Worm (Caenorhabditis elegans) whole organism, late embryonic: ENCODE results near the gene dao-6.

Experiments
- F13H6.1 ChIP-seq: sonication (generic microtip); optimal IDR thresholded peaks from 2 replicates; lab custom pipeline; 2016; ENCODE audit warnings: missing genetic modification characterization, missing compliant biosample characterization
- K09A11.1 ChIP-seq: sonication (generic microtip); optimal IDR thresholded peaks from 2 replicates; lab custom pipeline; 2017; ENCODE audit warnings: antibody characterized with exemption, mild to moderate bottlenecking, missing genetic modification characterization, missing compliant biosample characterization; ENCODE audit not compliant: insufficient read depth
- ahr-1 ChIP-seq: sonication (generic microtip); optimal IDR thresholded peaks from 2 replicates; lab custom pipeline; 2016; ENCODE audit warnings: missing genetic modification characterization, missing compliant biosample characterization
- ama-1 ChIP-seq: fragments of 150-350 bp; optimal IDR thresholded peaks from 2 replicates; lab custom pipeline; 2014
- ceh-14 ChIP-seq: sonication (generic microtip); optimal IDR thresholded peaks from 2 replicates; lab custom pipeline; 2016; ENCODE audit warnings: missing genotype, missing genetic modification characterization, missing compliant biosample characterization
- ceh-18 ChIP-seq: sonication (generic microtip); optimal IDR thresholded peaks from 2 replicates; lab custom pipeline; 2016; ENCODE audit warnings: missing genetic modification characterization, missing compliant biosample characterization
- ceh-19 ChIP-seq: fragments of 200-800 bp; sonication (Bioruptor generic); optimal IDR thresholded peaks from 2 replicates; lab custom pipeline; 2018; ENCODE audit warnings: mild to moderate bottlenecking, missing genetic modification characterization, missing compliant biosample characterization
- ceh-2 ChIP-seq: sonication (generic microtip); optimal IDR thresholded peaks from 2 replicates; lab custom pipeline; 2016; ENCODE audit warnings: missing genotype, missing genetic modification characterization, missing compliant biosample characterization
- ceh-22 ChIP-seq: sonication (generic microtip); optimal IDR thresholded peaks from 2 replicates; lab custom pipeline; 2017; ENCODE audit warnings: missing biosample characterization, missing genetic modification characterization
- ceh-31 ChIP-seq: sonication (generic microtip); optimal IDR thresholded peaks from 2 replicates; lab custom pipeline; 2016; ENCODE audit warnings: missing genetic modification characterization, missing compliant biosample characterization
- ceh-34 ChIP-seq: sonication (generic microtip); optimal IDR thresholded peaks from 2 replicates; lab custom pipeline; 2016; ENCODE audit warnings: mild to moderate bottlenecking, missing genetic modification characterization, missing compliant biosample characterization
- ceh-45 ChIP-seq: fragments of 200-800 bp; sonication (Bioruptor generic); IDR thresholded peaks from 2 replicates; pipeline ENCODE4 v1.3.6; 2022; ENCODE audit warnings: missing genetic modification reagents, missing genetic modification characterization, missing compliant biosample characterization
- ceh-48 ChIP-seq: sonication (generic microtip); optimal IDR thresholded peaks from 2 replicates; lab custom pipeline; 2016; ENCODE audit warnings: missing genetic modification characterization, inconsistent platforms, missing compliant biosample characterization
- ceh-9 ChIP-seq: sonication (generic microtip); optimal IDR thresholded peaks from 2 replicates; lab custom pipeline; 2016; ENCODE audit warnings: mild to moderate bottlenecking, missing genetic modification characterization, inconsistent platforms, missing compliant biosample characterization
- che-1 ChIP-seq: sonication (generic microtip); optimal IDR thresholded peaks from 2 replicates; lab custom pipeline; 2016; ENCODE audit warnings: mild to moderate bottlenecking, missing genetic modification characterization, missing compliant biosample characterization
- dmd-4 ChIP-seq: sonication (generic microtip); optimal IDR thresholded peaks from 2 replicates; lab custom pipeline; 2016; ENCODE audit warnings: borderline replicate concordance, missing genetic modification characterization, missing compliant biosample characterization
- elt-2 ChIP-seq: sonication (generic microtip); optimal IDR thresholded peaks from 2 replicates; lab custom pipeline; 2016; ENCODE audit warnings: missing genetic modification reagents, missing genetic modification characterization, missing compliant biosample characterization
- ets-4 ChIP-seq: sonication (generic microtip); optimal IDR thresholded peaks from 2 replicates; lab custom pipeline; 2016; ENCODE audit warnings: missing genetic modification characterization, missing compliant biosample characterization
- fax-1 ChIP-seq: sonication (generic microtip); optimal IDR thresholded peaks from 2 replicates; lab custom pipeline; 2016; ENCODE audit warnings: missing genotype, missing genetic modification characterization, missing compliant biosample characterization
- fkh-6 ChIP-seq: sonication (generic microtip); optimal IDR thresholded peaks from 2 replicates; lab custom pipeline; 2016; ENCODE audit warnings: missing genetic modification characterization, missing compliant biosample characterization
- gmeb-2 ChIP-seq: sonication (generic microtip); optimal IDR thresholded peaks from 2 replicates; lab custom pipeline; 2016; ENCODE audit warnings: missing genetic modification characterization, inconsistent platforms, missing compliant biosample characterization
- hlh-13 ChIP-seq: fragments of 200-800 bp; sonication (Bioruptor generic); optimal IDR thresholded peaks from 2 replicates; lab custom pipeline; 2018; ENCODE audit warnings: mild to moderate bottlenecking, missing genetic modification characterization, missing compliant biosample characterization
- hlh-8 ChIP-seq: sonication (generic microtip); optimal IDR thresholded peaks from 2 replicates; lab custom pipeline; 2016; ENCODE audit warnings: missing genotype, missing genetic modification characterization, missing compliant biosample characterization
- lim-6 ChIP-seq: sonication (generic microtip); optimal IDR thresholded peaks from 2 replicates; lab custom pipeline; 2016; ENCODE audit warnings: missing genetic modification characterization, missing compliant biosample characterization
- madf-2 ChIP-seq: sonication (generic microtip); optimal IDR thresholded peaks from 2 replicates; lab custom pipeline; 2017; ENCODE audit warnings: missing genetic modification characterization, missing compliant biosample characterization
- nfya-1 ChIP-seq: sonication (generic microtip); optimal IDR thresholded peaks from 2 replicates; lab custom pipeline; 2017; ENCODE audit warnings: missing genetic modification characterization, mild to moderate bottlenecking, missing compliant biosample characterization, antibody characterized with exemption, moderate library complexity
- nhr-11 ChIP-seq: fragments of 150-350 bp; optimal IDR thresholded peaks from 2 replicates; lab custom pipeline; 2014; ENCODE audit warnings: missing biosample characterization, missing genetic modification characterization
- npax-4 ChIP-seq: sonication (generic microtip); optimal IDR thresholded peaks from 2 replicates; lab custom pipeline; 2016; ENCODE audit warnings: missing genetic modification characterization, missing compliant biosample characterization
- pag-3 ChIP-seq: sonication (generic microtip); optimal IDR thresholded peaks from 2 replicates; lab custom pipeline; 2016; ENCODE audit warnings: missing compliant biosample characterization, missing genetic modification characterization, borderline replicate concordance
- pat-9 ChIP-seq: fragments of 200-800 bp; sonication (Bioruptor generic); optimal IDR thresholded peaks from 2 replicates; lab custom pipeline; 2018; ENCODE audit warnings: mild to moderate bottlenecking, missing genetic modification characterization, moderate library complexity, missing compliant biosample characterization
- rnt-1 ChIP-seq: sonication (generic microtip); optimal IDR thresholded peaks from 2 replicates; lab custom pipeline; 2016; ENCODE audit warnings: missing genetic modification characterization, missing compliant biosample characterization
- sdc-2 ChIP-seq: sonication (generic microtip); optimal IDR thresholded peaks from 2 replicates; lab custom pipeline; 2016; ENCODE audit warnings: missing genotype, missing genetic modification characterization, missing compliant biosample characterization
- syd-9 ChIP-seq: sonication (generic microtip); optimal IDR thresholded peaks from 2 replicates; lab custom pipeline; 2016; ENCODE audit warnings: mild to moderate bottlenecking, missing genetic modification characterization, moderate library complexity, missing compliant biosample characterization
- tbx-2 ChIP-seq: sonication (generic microtip); optimal IDR thresholded peaks from 2 replicates; lab custom pipeline; 2016; ENCODE audit warnings: missing genetic modification characterization, missing compliant biosample characterization
- tbx-7 ChIP-seq: sonication (generic microtip); optimal IDR thresholded peaks from 2 replicates; lab custom pipeline; 2016; ENCODE audit warnings: missing genotype, missing genetic modification characterization, missing compliant biosample characterization
- ttx-3 ChIP-seq: sonication (generic microtip); optimal IDR thresholded peaks from 2 replicates; lab custom pipeline; 2016; ENCODE audit warnings: missing genetic modification reagents, missing genetic modification characterization, missing compliant biosample characterization
- unc-3 ChIP-seq, 2 experiments: fragments of 200-800 bp in 1 of 2; sonication (Bioruptor generic) in 1 of 2; sonication (generic microtip) in 1 of 2; conservative IDR thresholded peaks in 1 of 2; optimal IDR thresholded peaks in 1 of 2; 2 replicates each; pipeline versions ENCODE4 v1.3.6 to Lab custom; 2016 to 2022; ENCODE audit warnings: missing compliant biosample characterization in 2 of 2, missing genetic modification characterization in 2 of 2, missing genetic modification reagents in 1 of 2
- unc-42 ChIP-seq: sonication (generic microtip); optimal IDR thresholded peaks from 2 replicates; lab custom pipeline; 2016; ENCODE audit warnings: missing genotype, missing genetic modification characterization, missing compliant biosample characterization
- unc-55 ChIP-seq: sonication (generic microtip); optimal IDR thresholded peaks from 2 replicates; lab custom pipeline; 2017; ENCODE audit warnings: missing biosample characterization, missing genetic modification reagents, missing genetic modification characterization
- unc-86 ChIP-seq: sonication (generic microtip); optimal IDR thresholded peaks from 2 replicates; lab custom pipeline; 2016; ENCODE audit warnings: missing genetic modification characterization, missing compliant biosample characterization
- ztf-16 ChIP-seq: sonication (generic microtip); optimal IDR thresholded peaks from 2 replicates; lab custom pipeline; 2017; ENCODE audit warnings: missing genetic modification characterization, missing compliant biosample characterization

The dao-6 gene

DNA sequence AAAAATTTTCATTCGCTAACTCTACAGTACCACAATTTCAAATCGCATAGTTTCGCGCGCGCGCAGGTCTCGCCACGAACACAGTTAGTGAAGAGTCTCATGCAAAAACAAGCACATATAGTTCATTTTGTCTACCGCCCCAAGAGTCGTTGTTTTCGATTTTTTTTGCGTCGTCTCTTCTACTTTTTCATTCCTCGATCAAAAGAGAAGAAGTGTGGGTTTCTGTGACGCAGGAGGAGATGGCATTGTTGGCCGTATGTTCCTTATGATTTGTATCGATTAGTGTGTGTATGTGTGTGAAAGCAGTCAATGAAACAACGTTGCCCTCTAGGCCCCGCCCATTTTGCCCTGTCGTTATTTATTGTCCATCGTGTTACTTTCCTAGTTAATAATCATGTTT, 38.1 kb downstream of the dao-6 start:
- TF ChIP-seq ceh-19 (GFP tag; lab: Kevin White, UChicago), result no peak
- TF ChIP-seq ceh-22, result no peak
- TF ChIP-seq elt-2 (tag; lab: Kevin White, UChicago), result no peak
- TF ChIP-seq sdc-2 (tag; lab: Kevin White, UChicago), result no peak
- TF ChIP-seq hlh-8, result no peak
- no peak for TF ChIP-seq hlh-13 (GFP tag; lab: Kevin White, UChicago)
- TF ChIP-seq nhr-11 (tag; lab: Kevin White, UChicago), result no peak

DNA sequence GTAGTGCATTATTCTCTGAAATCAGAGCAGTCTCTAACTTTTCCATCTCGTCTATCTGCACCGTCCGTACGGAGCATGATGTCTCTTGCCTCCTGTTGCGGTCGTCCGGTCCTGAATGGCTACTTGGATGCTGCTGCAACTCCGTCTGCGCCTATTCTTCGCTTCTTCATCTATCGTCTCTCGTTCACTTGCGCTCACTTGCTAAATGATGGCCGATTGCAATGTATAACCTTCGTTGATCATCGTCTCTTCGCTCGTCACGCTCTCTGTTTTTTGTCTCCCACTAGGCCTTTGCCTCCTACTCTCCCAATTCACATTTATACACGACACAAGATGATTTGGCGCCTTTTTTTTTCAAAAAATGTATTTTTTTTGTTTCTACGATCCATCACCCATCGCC, 38.7 kb downstream of the dao-6 start:
- TF ChIP-seq ceh-18 (tag; lab: Kevin White, UChicago) (peak; percentile 53), F13H6.1 (peak; percentile 59), tbx-2 (peak; percentile 34), nfya-1 (tag; lab: Kevin White, UChicago) (peak; percentile 70), npax-4 (tag; lab: Kevin White, UChicago) (no peak), tbx-7 (tag; lab: Kevin White, UChicago) (no peak), unc-86 (tag; lab: Kevin White, UChicago) (peak; percentile 3), ceh-34 (peak; percentile 18), ceh-31 (tag; lab: Kevin White, UChicago) (peak; percentile 6), ceh-19 (GFP tag; lab: Kevin White, UChicago) (no peak)

DNA sequence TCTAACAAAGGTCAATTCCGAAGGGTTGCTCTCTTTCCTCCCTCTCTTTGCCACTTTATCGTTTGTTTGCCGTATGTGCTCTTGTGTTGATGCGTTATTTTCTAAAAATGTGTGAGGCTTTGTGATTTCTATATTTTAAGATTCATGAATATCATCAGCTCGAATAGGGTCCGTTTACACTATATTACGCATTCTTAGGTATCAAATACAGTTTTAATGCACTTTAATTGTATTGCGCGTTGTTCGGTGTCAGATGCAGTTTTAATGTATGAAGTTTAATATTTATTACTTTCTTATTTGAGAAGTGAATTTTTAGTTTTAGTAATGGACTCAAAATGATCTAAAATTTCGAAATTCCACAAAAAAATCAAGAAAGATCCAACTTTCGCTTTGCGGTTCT, 39.6 kb downstream of the dao-6 start, which contains the start of gene bud-31:
bud-31 (minus strand) TSS at position 101 of the 400 bp plus-strand sequence.
- TF ChIP-seq ceh-48 (tag; lab: Kevin White, UChicago) (no peak), unc-3 (GFP tag; conservative IDR thresholded peaks at IDR 0.05; lab: Robert Waterston, UW) (no peak), unc-3 (tag; optimal IDR thresholded peaks at IDR 0.05; lab: Kevin White, UChicago) (no peak), lim-6 (tag; lab: Kevin White, UChicago) (no peak), fkh-6 (no peak), ceh-22 (no peak), K09A11.1 (tag; lab: Kevin White, UChicago) (no peak), nhr-11 (tag; lab: Kevin White, UChicago) (no peak), ceh-31 (tag; lab: Kevin White, UChicago) (no peak), ahr-1 (tag; lab: Kevin White, UChicago) (no peak), ama-1 (lab: Kevin White, UChicago) (no peak), pat-9 (no peak), tbx-7 (tag; lab: Kevin White, UChicago) (no peak), syd-9 (no peak), madf-2 (no peak)
- TF ChIP-seq, all 69 proteins: peak for 0

DNA sequence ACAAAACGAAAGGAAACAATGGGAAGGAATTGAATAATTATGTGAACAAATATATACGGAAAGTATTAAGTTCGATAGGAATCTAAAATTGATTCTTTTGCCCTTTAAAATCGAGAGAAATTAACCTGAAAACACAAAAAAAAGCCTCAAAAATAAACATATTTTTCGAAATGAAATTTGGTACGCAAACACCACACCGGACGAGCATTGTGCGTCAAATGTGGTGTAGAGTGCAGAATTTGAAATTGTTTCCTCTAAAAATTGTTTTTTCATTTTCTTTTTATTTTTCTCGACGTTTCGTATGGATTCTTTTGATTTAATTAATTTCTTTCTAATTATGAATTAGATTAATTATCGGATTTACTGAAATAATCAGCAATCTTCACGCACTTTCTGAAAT, 40.6 kb downstream of the dao-6 start:
- TF ChIP-seq unc-42 (tag; lab: Kevin White, UChicago) (peak; percentile 19), ceh-14 (peak; percentile 11), ztf-16 (tag; lab: Kevin White, UChicago) (no peak), syd-9 (no peak), unc-86 (tag; lab: Kevin White, UChicago) (no peak), unc-55 (GFP tag; lab: Kevin White, UChicago) (no peak), fkh-6 (no peak), ama-1 (lab: Kevin White, UChicago) (no peak), ceh-9 (no peak)
- TF ChIP-seq, all 69 proteins: peak for 2

DNA sequence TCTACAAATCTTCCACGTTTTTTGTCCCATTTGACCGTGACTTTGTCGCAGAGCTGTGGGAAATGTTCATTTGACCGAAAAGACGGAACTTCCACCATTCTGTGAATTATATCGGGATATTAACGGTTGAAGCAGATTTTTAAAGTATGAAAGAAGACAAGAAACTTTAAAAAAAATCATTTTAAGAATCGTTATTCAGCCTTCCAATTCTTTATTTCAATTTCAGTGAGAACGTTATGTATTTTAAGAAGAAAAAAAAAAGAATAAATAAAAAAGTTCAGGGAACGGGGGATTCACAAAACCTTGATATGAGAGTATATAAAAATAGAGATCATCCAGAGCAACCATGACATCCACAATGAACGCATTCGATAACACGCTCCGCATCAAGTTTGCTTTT, 41.5 kb downstream of the dao-6 start, which contains the start of gene set-3:
set-3 (minus strand) TSS at position 101 of the 400 bp plus-strand sequence.
- TF ChIP-seq che-1 (tag; lab: Kevin White, UChicago), result no peak
- no peak for TF ChIP-seq ceh-2 (tag; lab: Kevin White, UChicago)
- no peak for TF ChIP-seq sdc-2 (tag; lab: Kevin White, UChicago)
- no peak for TF ChIP-seq ttx-3 (tag; lab: Kevin White, UChicago)
- no peak for TF ChIP-seq ets-4
- TF ChIP-seq ceh-22, result no peak
- no peak for TF ChIP-seq ceh-14
- no peak for TF ChIP-seq fax-1 (tag; lab: Kevin White, UChicago)
- no peak for TF ChIP-seq pag-3 (tag; lab: Kevin White, UChicago)
- TF ChIP-seq gmeb-2, result no peak
- no peak for TF ChIP-seq dmd-4
- no peak for TF ChIP-seq ceh-9
- TF ChIP-seq pat-9, result no peak
- TF ChIP-seq unc-55 (GFP tag; lab: Kevin White, UChicago), result no peak
- no peak for TF ChIP-seq F13H6.1
- TF ChIP-seq rnt-1 (tag; lab: Kevin White, UChicago), result no peak
- TF ChIP-seq ceh-45 (GFP tag; lab: Robert Waterston, UW), result no peak
